Worm (Caenorhabditis elegans): Measurements from ENCODE around the gene cdh-8.

Gene cdh-8

DNA sequence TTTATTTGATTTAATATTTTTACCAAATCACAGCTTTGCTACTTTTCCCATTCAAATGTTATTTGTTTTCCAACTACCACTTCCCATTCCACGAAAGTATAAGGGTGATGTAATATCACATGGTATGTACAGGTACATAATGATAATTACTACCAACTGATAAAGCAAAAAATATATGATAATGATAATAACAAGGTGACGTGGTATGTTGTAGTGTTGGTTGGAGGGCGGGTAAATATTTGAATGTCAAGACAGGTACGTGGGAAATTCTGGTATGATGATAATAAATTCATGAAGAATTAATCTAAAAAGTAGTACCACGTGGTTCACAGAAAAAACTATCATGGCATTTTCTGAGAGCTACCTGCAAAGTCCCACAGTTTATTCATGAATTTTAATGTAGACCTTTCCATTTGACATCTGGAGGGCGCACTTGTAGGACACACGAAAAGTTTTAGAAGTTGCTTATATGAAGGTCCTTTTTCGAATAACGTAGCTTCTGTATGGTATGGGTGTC lies 47.7 kb upstream of the cdh-8 start (continued):
- no peak for TF ChIP-seq attf-3 (GFP tag; conservative IDR thresholded peaks at IDR 0.05)
- TF ChIP-seq ztf-22 (GFP tag; optimal IDR thresholded peaks at IDR 0.05) = no peak
- TF ChIP-seq ets-4 (GFP tag; optimal IDR thresholded peaks at IDR 0.05) = no peak
- no peak for TF ChIP-seq C17E4.6 (GFP tag; IDR thresholded peaks at IDR 0.05)
- TF ChIP-seq nhr-80 (tag; optimal IDR thresholded peaks at IDR 0.05) = peak; percentile 80
- TF ChIP-seq ekl-4 (GFP tag; IDR thresholded peaks at IDR 0.05) = 0 out of 2 replicates have a peak, but pooled peaks have one; percentile 16
- no peak for TF ChIP-seq bed-1 (GFP tag; IDR thresholded peaks at IDR 0.05)
- no peak for TF ChIP-seq gei-17 (GFP tag; optimal IDR thresholded peaks at IDR 0.05)
- TF ChIP-seq lsy-27 (tag; optimal IDR thresholded peaks at IDR 0.05; ENCODE audit: borderline replicate concordance, insufficient read depth) = no peak
- TF ChIP-seq unc-130 (GFP tag; optimal IDR thresholded peaks at IDR 0.05) = no peak
- no peak for TF ChIP-seq F33H1.4 (GFP tag; IDR thresholded peaks at IDR 0.05)
- no peak for TF ChIP-seq ztf-26 (tag; optimal IDR thresholded peaks at IDR 0.05)
- TF ChIP-seq T26A5.8 (tag; optimal IDR thresholded peaks at IDR 0.05) = no peak
- no peak for TF ChIP-seq dpl-1 (GFP tag; optimal IDR thresholded peaks at IDR 0.05)
- no peak for TF ChIP-seq rcor-1 (GFP tag; IDR thresholded peaks at IDR 0.05)
- TF ChIP-seq ceh-79 (tag; optimal IDR thresholded peaks at IDR 0.05) = no peak
- TF ChIP-seq hmg-1.2 (GFP tag; IDR thresholded peaks at IDR 0.05) = 0 out of 2 replicates have a peak, but pooled peaks have one; percentile 16
- no peak for TF ChIP-seq F22D6.2 (tag; optimal IDR thresholded peaks at IDR 0.05)
- no peak for TF ChIP-seq ama-1 (optimal IDR thresholded peaks at IDR 0.05)
- TF ChIP-seq ama-1 (GFP tag; optimal IDR thresholded peaks at IDR 0.05) = no peak
- no peak for TF ChIP-seq sptf-2 (GFP tag; optimal IDR thresholded peaks at IDR 0.05)
- no peak for TF ChIP-seq hlh-26 (GFP tag; conservative IDR thresholded peaks at IDR 0.05)
- no peak for TF ChIP-seq snpc-1.1 (tag; optimal IDR thresholded peaks at IDR 0.05; ENCODE audit: insufficient read depth)
- no peak for TF ChIP-seq aptf-3 (GFP tag; IDR thresholded peaks at IDR 0.05)
- no peak for TF ChIP-seq somi-1 (GFP tag; optimal IDR thresholded peaks at IDR 0.05)
- TF ChIP-seq Y67H2A.10 (GFP tag; conservative IDR thresholded peaks at IDR 0.05) = no peak
- no peak for TF ChIP-seq lag-1 (GFP tag; IDR thresholded peaks at IDR 0.05)
- no peak; the same call in 1 of the 2 replicates for TF ChIP-seq Y56A3A.18 (GFP tag; IDR thresholded peaks at IDR 0.05)
- TF ChIP-seq mel-28 (tag; optimal IDR thresholded peaks at IDR 0.05; ENCODE audit: borderline replicate concordance) = no peak
- TF ChIP-seq F49E8.2 (tag; optimal IDR thresholded peaks at IDR 0.05; ENCODE audit: insufficient read depth) = no peak
- TF ChIP-seq zfh-2 (GFP tag; conservative IDR thresholded peaks at IDR 0.05) = no peak
- peak; percentile 79 for TF ChIP-seq atf-7 (tag; optimal IDR thresholded peaks at IDR 0.05)
- TF ChIP-seq ceh-27 (GFP tag; optimal IDR thresholded peaks at IDR 0.05) = no peak
- no peak for TF ChIP-seq lin-26 (GFP tag; IDR thresholded peaks at IDR 0.05)
- no peak for TF ChIP-seq dpff-1 (tag; optimal IDR thresholded peaks at IDR 0.05)
- peak; percentile 66 for TF ChIP-seq B0336.3 (GFP tag; IDR thresholded peaks at IDR 0.05)
- no peak for TF ChIP-seq lsl-1 (GFP tag; optimal IDR thresholded peaks at IDR 0.05)
- TF ChIP-seq let-607 (tag; optimal IDR thresholded peaks at IDR 0.05) = peak; percentile 41 to 66
- no peak for TF ChIP-seq nfyb-1 (GFP tag; IDR thresholded peaks at IDR 0.05)
- no peak for TF ChIP-seq K12H6.12 (tag; optimal IDR thresholded peaks at IDR 0.05)
- TF ChIP-seq lin-54 (GFP tag; optimal IDR thresholded peaks at IDR 0.05) = peak; percentile 20
- peak; percentile 42 for TF ChIP-seq nhr-90 (tag; optimal IDR thresholded peaks at IDR 0.05)
- peak; percentile 30 for TF ChIP-seq chd-7 (tag; optimal IDR thresholded peaks at IDR 0.05)
- peak; percentile 19 for TF ChIP-seq ZK185.1 (tag; optimal IDR thresholded peaks at IDR 0.05; ENCODE audit: poor library complexity, severe bottlenecking)
- no peak for TF ChIP-seq hsf-1 (GFP tag; IDR thresholded peaks at IDR 0.05)
- no peak for TF ChIP-seq aptf-2 (GFP tag; conservative IDR thresholded peaks at IDR 0.05)
- no peak for TF ChIP-seq hmg-20 (GFP tag; IDR thresholded peaks at IDR 0.05)
- no peak for TF ChIP-seq snpc-1.3 (tag; optimal IDR thresholded peaks at IDR 0.05; ENCODE audit: insufficient read depth)

Data from whole organism, young adult.